Worm (Caenorhabditis elegans): ENCODE results near the gene bath-13.

Gene bath-13

ce11 chrII:2504431-2504928, 17.4 kb downstream of the bath-13 start, which contains the start of gene gbas-1 (continued):
- TF ChIP-seq unc-30 (tag; optimal IDR thresholded peaks at IDR 0.05) (no peak), alr-1 (tag; optimal IDR thresholded peaks at IDR 0.05; ENCODE audit: borderline replicate concordance) (no peak), dsc-1 (tag; optimal IDR thresholded peaks at IDR 0.05) (no peak), isw-1 (GFP tag; IDR thresholded peaks at IDR 0.05) (peak; percentile 52), ceh-90 (tag; optimal IDR thresholded peaks at IDR 0.05) (no peak), xbp-1 (tag; optimal IDR thresholded peaks at IDR 0.05) (peak; percentile 38), dpl-1 (GFP tag; optimal IDR thresholded peaks at IDR 0.05) (peak; percentile 78 to 88 (median 80)), C16A3.4 (tag; optimal IDR thresholded peaks at IDR 0.05) (no peak), hlh-4 (tag; optimal IDR thresholded peaks at IDR 0.05) (no peak), lsy-2 (tag; optimal IDR thresholded peaks at IDR 0.05) (peak; percentile 65 to 66), snpc-4 (tag; optimal IDR thresholded peaks at IDR 0.05) (peak; percentile 4), nhr-19 (GFP tag; conservative IDR thresholded peaks at IDR 0.05) (peak; percentile 45), unc-62 (GFP tag; optimal IDR thresholded peaks at IDR 0.05) (no peak), lin-13 (GFP tag; optimal IDR thresholded peaks at IDR 0.05) (no peak), elt-3 (tag; optimal IDR thresholded peaks at IDR 0.05) (no peak), sup-37 (GFP tag; optimal IDR thresholded peaks at IDR 0.05) (no peak), nhr-90 (tag; optimal IDR thresholded peaks at IDR 0.05; ENCODE audit: poor library complexity) (no peak), aha-1 (tag; optimal IDR thresholded peaks at IDR 0.05) (no peak), ceh-88 (GFP tag; IDR thresholded peaks at IDR 0.05) (no peak), grh-1 (GFP tag; IDR thresholded peaks at IDR 0.05) (0 out of 2 replicates have a peak, but pooled peaks have one; percentile 27), hpl-2 (GFP tag; optimal IDR thresholded peaks at IDR 0.05) (no peak), nhr-77 (tag; optimal IDR thresholded peaks at IDR 0.05) (no peak), fkh-4 (tag; optimal IDR thresholded peaks at IDR 0.05; ENCODE audit: borderline replicate concordance) (no peak), lin-39 (tag; optimal IDR thresholded peaks at IDR 0.05) (peak; percentile 40), aly-2 (tag; optimal IDR thresholded peaks at IDR 0.05) (no peak), swsn-7 (tag; optimal IDR thresholded peaks at IDR 0.05) (peak; percentile 38), mab-9 (GFP tag; IDR thresholded peaks at IDR 0.05) (no peak), unc-130 (tag; optimal IDR thresholded peaks at IDR 0.05) (no peak), pax-3 (tag; optimal IDR thresholded peaks at IDR 0.05) (no peak), blmp-1 (tag; optimal IDR thresholded peaks at IDR 0.05) (peak; percentile 24), jun-1 (tag; optimal IDR thresholded peaks at IDR 0.05) (no peak), zip-4 (GFP tag; optimal IDR thresholded peaks at IDR 0.05) (no peak), egl-27 (tag; optimal IDR thresholded peaks at IDR 0.05) (no peak), nhr-28 (tag; optimal IDR thresholded peaks at IDR 0.05) (no peak), C04F5.9 (tag; optimal IDR thresholded peaks at IDR 0.05) (peak; percentile 17), unc-98 (GFP tag; IDR thresholded peaks at IDR 0.05) (no peak), nhr-76 (tag; optimal IDR thresholded peaks at IDR 0.05) (no peak), ceh-82 (tag; optimal IDR thresholded peaks at IDR 0.05) (peak in 1 of 3 experiments; percentile 26), nhr-237 (tag; optimal IDR thresholded peaks at IDR 0.05) (no peak), pqm-1 (tag; optimal IDR thresholded peaks at IDR 0.05) (no peak), C34B4.2 (tag; optimal IDR thresholded peaks at IDR 0.05) (no peak), irx-1 (tag; optimal IDR thresholded peaks at IDR 0.05) (no peak), snu-23 (GFP tag; optimal IDR thresholded peaks at IDR 0.05) (peak; percentile 49), ets-5 (GFP tag; IDR thresholded peaks at IDR 0.05) (no peak), F16B12.6 (tag; optimal IDR thresholded peaks at IDR 0.05) (peak; percentile 10), ces-1 (GFP tag; optimal IDR thresholded peaks at IDR 0.05) (no peak)

All from whole organism, L1 larva.